Fruit fly (Drosophila melanogaster): ENCODE data around the gene Cpr65Ax1.
A peak's percentile ranks its signal among the peaks of the same experiment; 100 is the strongest.

The Cpr65Ax1 gene

dm6 chr3L:6144769-6145220 lies 3.0 kb downstream of the Cpr65Ax1 start, which contains the start of gene Lcp65Ac:
TSS of gene Lcp65Ac (plus strand) at chr3L:6144819.
- TF ChIP-seq CG32264 (GFP tag; optimal IDR thresholded peaks at IDR 0.05) (no peak), jim (GFP tag; optimal IDR thresholded peaks at IDR 0.05) (no peak), CG9705 (GFP tag; optimal IDR thresholded peaks at IDR 0.05) (no peak), woc (GFP tag; optimal IDR thresholded peaks at IDR 0.05) (no peak), OdsH (GFP tag; optimal IDR thresholded peaks at IDR 0.05) (no peak), br (GFP tag; optimal IDR thresholded peaks at IDR 0.05) (no peak), dmrt93B (GFP tag; optimal IDR thresholded peaks at IDR 0.05) (no peak), dsf (GFP tag; optimal IDR thresholded peaks at IDR 0.05; ENCODE audit: borderline replicate concordance) (no peak)

- TF ChIP-seq Sp1 (GFP tag; optimal IDR thresholded peaks at IDR 0.05) (no peak), foxo (GFP tag; optimal IDR thresholded peaks at IDR 0.05) (no peak), dmrt93B (GFP tag; optimal IDR thresholded peaks at IDR 0.05) (no peak), Vsx2 (GFP tag; optimal IDR thresholded peaks at IDR 0.05; ENCODE audit: partially characterized antibody) (no peak)
Measured at dm6 chr3L:6143188-6143755, 4.5 kb downstream of the Cpr65Ax1 start, which contains the start of gene Lcp65Ad. TSS of gene Lcp65Ad (plus strand) at chr3L:6143395.

- no peak for TF ChIP-seq woc (GFP tag; optimal IDR thresholded peaks at IDR 0.05)
- no peak for TF ChIP-seq sage (GFP tag; optimal IDR thresholded peaks at IDR 0.05)
- no peak for TF ChIP-seq Sp1 (GFP tag; optimal IDR thresholded peaks at IDR 0.05)
- no peak for TF ChIP-seq usp (GFP tag; optimal IDR thresholded peaks at IDR 0.05)
- no peak for TF ChIP-seq CG32264 (GFP tag; optimal IDR thresholded peaks at IDR 0.05)
Measured at dm6 chr3L:6142313-6142712, 5.5 kb downstream of the Cpr65Ax1 start, which contains the start of gene Cpr65Aw. TSS of gene Cpr65Aw (minus strand) at chr3L:6142413.

- no peak for TF ChIP-seq dmrt93B (GFP tag; optimal IDR thresholded peaks at IDR 0.05)
- no peak for TF ChIP-seq fru (GFP tag; optimal IDR thresholded peaks at IDR 0.05)
- TF ChIP-seq tai (GFP tag; optimal IDR thresholded peaks at IDR 0.05): no peak
- TF ChIP-seq Vsx2 (GFP tag; optimal IDR thresholded peaks at IDR 0.05; ENCODE audit: partially characterized antibody): peak; percentile 63
- no peak for TF ChIP-seq Abd-B (GFP tag; optimal IDR thresholded peaks at IDR 0.05)
- TF ChIP-seq Dif (GFP tag; optimal IDR thresholded peaks at IDR 0.05; ENCODE audit: partially characterized antibody): peak; percentile 15
- no peak for TF ChIP-seq br (GFP tag; optimal IDR thresholded peaks at IDR 0.05)
- TF ChIP-seq Sp1 (GFP tag; optimal IDR thresholded peaks at IDR 0.05): no peak
Measured at dm6 chr3L:6141538-6141937, 6.2 kb downstream of the Cpr65Ax1 start.

dm6 chr3L:6140771-6141472 lies 6.9 kb downstream of the Cpr65Ax1 start:
- TF ChIP-seq CrebA (GFP tag; optimal IDR thresholded peaks at IDR 0.05; ENCODE audit: borderline replicate concordance): no peak
- TF ChIP-seq ey (GFP tag; optimal IDR thresholded peaks at IDR 0.05): no peak
- no peak for TF ChIP-seq Rel (GFP tag; optimal IDR thresholded peaks at IDR 0.05)
- TF ChIP-seq Rel (tag; optimal IDR thresholded peaks at IDR 0.05): no peak
- TF ChIP-seq Mio (GFP tag; optimal IDR thresholded peaks at IDR 0.05): no peak
- no peak for TF ChIP-seq CG9705 (GFP tag; optimal IDR thresholded peaks at IDR 0.05)

dm6 chr3L:6139924-6140574 lies 7.7 kb downstream of the Cpr65Ax1 start, which contains the start of gene Cpr65Av:
TSS of gene Cpr65Av (minus strand) at chr3L:6139974.
- no peak for TF ChIP-seq Rel (GFP tag; optimal IDR thresholded peaks at IDR 0.05)
- no peak for TF ChIP-seq Rel (tag; optimal IDR thresholded peaks at IDR 0.05)
- TF ChIP-seq usp (GFP tag; optimal IDR thresholded peaks at IDR 0.05): no peak
- no peak for TF ChIP-seq Mio (GFP tag; optimal IDR thresholded peaks at IDR 0.05)
- no peak for TF ChIP-seq HLH106 (tag; optimal IDR thresholded peaks at IDR 0.05)
- TF ChIP-seq Abd-B (GFP tag; optimal IDR thresholded peaks at IDR 0.05): no peak
- no peak for TF ChIP-seq Hnf4 (GFP tag; optimal IDR thresholded peaks at IDR 0.05)

- TF ChIP-seq OdsH (GFP tag; optimal IDR thresholded peaks at IDR 0.05) (no peak), Hr78 (GFP tag; optimal IDR thresholded peaks at IDR 0.05) (no peak), Jra (GFP tag; optimal IDR thresholded peaks at IDR 0.05) (no peak), h (GFP tag; optimal IDR thresholded peaks at IDR 0.05) (no peak), Hr83 (GFP tag; optimal IDR thresholded peaks at IDR 0.05; ENCODE audit: poor library complexity, severe bottlenecking) (no peak), GATAd (GFP tag; optimal IDR thresholded peaks at IDR 0.05) (no peak), Dif (GFP tag; optimal IDR thresholded peaks at IDR 0.05; ENCODE audit: partially characterized antibody) (no peak), Sp1 (GFP tag; optimal IDR thresholded peaks at IDR 0.05) (no peak)
Measured at dm6 chr3L:6138586-6138985, 9.2 kb downstream of the Cpr65Ax1 start.
